In genomic region chrV:9630542-9630941, ce11 we compare ENCODE assay signal across 2 worm cellular contexts.
TF ChIP-seq lines count a peak whose summit lies in the region.

No protein-coding gene starts in this region.

TF ChIP-seq in whole organism, L4 larva, 104 proteins besides CTCF, POLR2A, EP300 and RAD21:
- TF ChIP-seq lin-29 (GFP tag; IDR thresholded peaks at IDR 0.05; lab: Robert Waterston, UW) (no peak), tag-97 (GFP tag; IDR thresholded peaks at IDR 0.05; lab: Robert Waterston, UW) (no peak), ctbp-1 (GFP tag; IDR thresholded peaks at IDR 0.05; lab: Robert Waterston, UW) (0 out of 2 replicates have a peak, but pooled peaks have one; percentile 14), jun-1 (tag; optimal IDR thresholded peaks at IDR 0.05; lab: Kevin White, UChicago) (no peak), F44E2.7 (GFP tag; IDR thresholded peaks at IDR 0.05; lab: Robert Waterston, UW) (0 out of 2 replicates have a peak, but pooled peaks have one; percentile 47), Y48G9A.11 (GFP tag; IDR thresholded peaks at IDR 0.05; lab: Robert Waterston, UW) (0 out of 2 replicates have a peak, but pooled peaks have one; percentile 46), ceh-32 (tag; optimal IDR thresholded peaks at IDR 0.05; lab: Kevin White, UChicago; ENCODE audit: poor library complexity) (no peak), lim-7 (GFP tag; IDR thresholded peaks at IDR 0.05; lab: Robert Waterston, UW) (0 out of 2 replicates have a peak, but pooled peaks have one; percentile 28), egl-43 (GFP tag; IDR thresholded peaks at IDR 0.05; lab: Robert Waterston, UW) (0 out of 2 replicates have a peak, but pooled peaks have one; percentile 46), hmg-1.1 (GFP tag; IDR thresholded peaks at IDR 0.05; lab: Robert Waterston, UW) (no peak), lin-38 (GFP tag; IDR thresholded peaks at IDR 0.05; lab: Robert Waterston, UW) (0 out of 2 replicates have a peak, but pooled peaks have one; percentile 23), madf-5 (GFP tag; IDR thresholded peaks at IDR 0.05; lab: Robert Waterston, UW) (peak in 1 of 2 experiments; percentile 29; a peak in 1 of 4 replicates), set-16 (GFP tag; IDR thresholded peaks at IDR 0.05; lab: Robert Waterston, UW) (peak; percentile 98)

TF ChIP-seq in whole organism, young adult, 124 proteins besides CTCF, POLR2A, EP300 and RAD21:
- TF ChIP-seq mxl-1 (tag; optimal IDR thresholded peaks at IDR 0.05; lab: Kevin White, UChicago) (no peak), zfh-2 (GFP tag; conservative IDR thresholded peaks at IDR 0.05; lab: Robert Waterston, UW) (peak; percentile 72), egl-44 (GFP tag; IDR thresholded peaks at IDR 0.05; lab: Robert Waterston, UW) (no peak), mcd-1 (GFP tag; IDR thresholded peaks at IDR 0.05; lab: Robert Waterston, UW) (peak; percentile 32; the same call in 1 of the 2 replicates), dox-1 (GFP tag; IDR thresholded peaks at IDR 0.05; lab: Robert Waterston, UW) (peak; percentile 34; the same call in 1 of the 2 replicates), egrh-3 (GFP tag; IDR thresholded peaks at IDR 0.05; lab: Robert Waterston, UW) (peak; percentile 97), F37B4.10 (GFP tag; IDR thresholded peaks at IDR 0.05; lab: Robert Waterston, UW) (no peak)
